Fruit fly (Drosophila melanogaster) whole organism, embryonic: Measurements from ENCODE around the gene CG15170.

Source experiments
- Awh ChIP-seq: fragments of 200-800 bp; sonication (Bioruptor generic); IDR thresholded peaks from 2 replicates; pipeline ENCODE4, ENCODE4 v1.3.6; 2022; ENCODE audit warnings: missing biosample characterization, missing genetic modification characterization
- Blimp-1 ChIP-seq: fragments of 200-800 bp; sonication (Bioruptor generic); optimal IDR thresholded peaks from 3 replicates; lab custom pipeline; 2018; ENCODE audit warnings: missing biosample characterization, missing genetic modification characterization, mild to moderate bottlenecking, moderate library complexity, missing genetic modification reagents
- CG10431 ChIP-seq: fragments of 200-800 bp; sonication (Bioruptor generic); optimal IDR thresholded peaks from 3 replicates; lab custom pipeline; 2018; ENCODE audit warnings: missing biosample characterization, mild to moderate bottlenecking, missing genetic modification characterization
- CG10543 ChIP-seq: fragments of 200-800 bp; sonication (Bioruptor generic); optimal IDR thresholded peaks from 3 replicates; lab custom pipeline; 2017; ENCODE audit warnings: missing biosample characterization, mild to moderate bottlenecking, missing genetic modification characterization, moderate library complexity
- CG10979 ChIP-seq: fragments of 200-800 bp; sonication (Bioruptor generic); optimal IDR thresholded peaks from 2 replicates; lab custom pipeline; 2018; ENCODE audit warnings: missing biosample characterization, mild to moderate bottlenecking, missing genetic modification characterization, moderate library complexity
- CG12071 ChIP-seq: fragments of 200-800 bp; sonication (Bioruptor generic); optimal IDR thresholded peaks from 3 replicates; lab custom pipeline; 2018; ENCODE audit warnings: missing biosample characterization, mild to moderate bottlenecking, missing genetic modification characterization
- CG12236 ChIP-seq: fragments of 200-800 bp; sonication (Bioruptor generic); optimal IDR thresholded peaks from 2 replicates; lab custom pipeline; 2016; ENCODE audit warnings: missing biosample characterization, missing genetic modification characterization
- CG13287 ChIP-seq: fragments of 200-800 bp; sonication (Bioruptor generic); IDR thresholded peaks from 2 replicates; pipeline ENCODE4 v1.3.6; 2022; ENCODE audit warnings: missing biosample characterization, missing genetic modification characterization; ENCODE audit not compliant: partially characterized antibody
- CG14050 ChIP-seq: fragments of 200-800 bp; sonication (Bioruptor generic); IDR thresholded peaks from 3 replicates; pipeline ENCODE4 v1.3.6; 2022; ENCODE audit warnings: missing biosample characterization, missing genetic modification characterization
- CG15073 ChIP-seq: fragments of 200-800 bp; sonication (Bioruptor generic); optimal IDR thresholded peaks from 2 replicates; lab custom pipeline; 2016; ENCODE audit warnings: missing biosample characterization, missing genetic modification characterization
- CG15696 ChIP-seq: fragments of 200-800 bp; sonication (Bioruptor generic); optimal IDR thresholded peaks from 2 replicates; lab custom pipeline; 2019; ENCODE audit warnings: missing biosample characterization, mild to moderate bottlenecking, missing genetic modification characterization, moderate library complexity
- CG1602 ChIP-seq: fragments of 200-800 bp; sonication (Bioruptor generic); optimal IDR thresholded peaks from 3 replicates; lab custom pipeline; 2016; ENCODE audit warnings: missing biosample characterization, missing genetic modification characterization
- CG18764 ChIP-seq: fragments of 200-800 bp; sonication (Bioruptor generic); optimal IDR thresholded peaks from 3 replicates; lab custom pipeline; 2016; ENCODE audit warnings: missing biosample characterization, missing genetic modification characterization
- CG30431 ChIP-seq: fragments of 200-800 bp; sonication (Bioruptor generic); optimal IDR thresholded peaks from 2 replicates; lab custom pipeline; 2017; ENCODE audit warnings: missing biosample characterization, missing genetic modification characterization
- CG32532 ChIP-seq: fragments of 200-800 bp; sonication (Bioruptor generic); IDR thresholded peaks from 2 replicates; pipeline ENCODE4 v1.3.6; 2022; ENCODE audit warnings: missing biosample characterization, missing genetic modification characterization
- CG4617 ChIP-seq: fragments of 200-800 bp; sonication (Bioruptor generic); optimal IDR thresholded peaks from 3 replicates; lab custom pipeline; 2016; ENCODE audit warnings: missing biosample characterization, missing genetic modification characterization, borderline replicate concordance
- CG6683 ChIP-seq: fragments of 200-800 bp; sonication (Bioruptor generic); optimal IDR thresholded peaks from 2 replicates; lab custom pipeline; 2017; ENCODE audit warnings: missing biosample characterization, mild to moderate bottlenecking, missing genetic modification characterization, missing genetic modification reagents
- CG9817 ChIP-seq: fragments of 200-800 bp; sonication (Bioruptor generic); optimal IDR thresholded peaks from 2 replicates; lab custom pipeline; 2018; ENCODE audit warnings: missing biosample characterization, mild to moderate bottlenecking, missing genetic modification characterization, moderate library complexity
- CoRest ChIP-seq: fragments of 200-800 bp; sonication (Bioruptor generic); optimal IDR thresholded peaks from 3 replicates; lab custom pipeline; 2018; ENCODE audit warnings: missing biosample characterization, mild to moderate bottlenecking, missing genetic modification characterization, moderate library complexity
- ERR ChIP-seq: fragments of 200-800 bp; sonication (Bioruptor generic); optimal IDR thresholded peaks from 2 replicates; lab custom pipeline; 2016; ENCODE audit warnings: missing biosample characterization, missing genetic modification characterization
- H15 ChIP-seq: fragments of 200-800 bp; sonication (Bioruptor generic); IDR thresholded peaks from 3 replicates; pipeline ENCODE4 v1.3.6; 2022; ENCODE audit warnings: missing biosample characterization, missing genetic modification characterization
- H2.0 ChIP-seq: fragments of 200-800 bp; sonication (Bioruptor generic); IDR thresholded peaks from 2 replicates; pipeline ENCODE4 v1.3.6; 2022; ENCODE audit warnings: missing biosample characterization, missing genetic modification characterization
- MESR4 ChIP-seq: fragments of 200-800 bp; sonication (Bioruptor generic); optimal IDR thresholded peaks from 2 replicates; lab custom pipeline; 2018; ENCODE audit warnings: missing biosample characterization, mild to moderate bottlenecking, missing genetic modification characterization, moderate library complexity
- Oli ChIP-seq: fragments of 200-800 bp; sonication (Bioruptor generic); optimal IDR thresholded peaks from 2 replicates; lab custom pipeline; 2018; ENCODE audit warnings: missing biosample characterization, mild to moderate bottlenecking, missing genetic modification characterization, moderate library complexity
- Ravus ChIP-seq: fragments of 200-800 bp; sonication (Bioruptor generic); IDR thresholded peaks from 2 replicates; pipeline ENCODE4 v1.3.6; 2022; ENCODE audit warnings: missing biosample characterization, missing genetic modification characterization
- Side ChIP-seq: fragments of 200-800 bp; sonication (Bioruptor generic); optimal IDR thresholded peaks from 2 replicates; lab custom pipeline; 2016; ENCODE audit warnings: missing biosample characterization, missing genetic modification characterization
- Six4 ChIP-seq: fragments of 200-800 bp; sonication (Bioruptor generic); optimal IDR thresholded peaks from 2 replicates; lab custom pipeline; 2016; ENCODE audit warnings: missing biosample characterization, missing genetic modification characterization
- btn ChIP-seq: fragments of 200-800 bp; sonication (Bioruptor generic); optimal IDR thresholded peaks from 2 replicates; lab custom pipeline; 2016; ENCODE audit warnings: missing biosample characterization, missing genetic modification characterization
- caup ChIP-seq: fragments of 200-800 bp; sonication (Bioruptor generic); optimal IDR thresholded peaks from 3 replicates; lab custom pipeline; 2017; ENCODE audit warnings: missing biosample characterization, mild to moderate bottlenecking, missing genetic modification characterization, moderate library complexity; ENCODE audit not compliant: severe bottlenecking
- da ChIP-seq: fragments of 200-800 bp; sonication (Bioruptor generic); optimal IDR thresholded peaks from 2 replicates; lab custom pipeline; 2016; ENCODE audit warnings: missing biosample characterization, missing genetic modification characterization
- dmrt11E ChIP-seq: fragments of 200-800 bp; sonication (Bioruptor generic); optimal IDR thresholded peaks from 3 replicates; lab custom pipeline; 2018; ENCODE audit warnings: missing biosample characterization, mild to moderate bottlenecking, missing genetic modification characterization, moderate library complexity
- dysf ChIP-seq: fragments of 200-800 bp; sonication (Bioruptor generic); IDR thresholded peaks from 3 replicates; pipeline ENCODE4 v1.3.6; 2022; ENCODE audit warnings: missing biosample characterization, missing genetic modification characterization
- eyg ChIP-seq: fragments of 200-800 bp; sonication (Bioruptor generic); optimal IDR thresholded peaks from 3 replicates; lab custom pipeline; 2016; ENCODE audit warnings: missing biosample characterization, missing genetic modification characterization
- fd102C ChIP-seq: fragments of 200-800 bp; sonication (Bioruptor generic); optimal IDR thresholded peaks from 2 replicates; lab custom pipeline; 2018; ENCODE audit warnings: missing biosample characterization, mild to moderate bottlenecking, missing genetic modification characterization, moderate library complexity
- grau ChIP-seq: fragments of 200-800 bp; optimal IDR thresholded peaks from 3 replicates; lab custom pipeline; 2019; ENCODE audit warnings: missing biosample characterization, mild to moderate bottlenecking, missing genetic modification characterization, moderate library complexity
- gsb-n ChIP-seq: fragments of 200-800 bp; sonication (Bioruptor generic); optimal IDR thresholded peaks from 3 replicates; lab custom pipeline; 2018; ENCODE audit warnings: missing biosample characterization, mild to moderate bottlenecking, missing genetic modification characterization
- hb ChIP-seq: fragments of 200-800 bp; sonication (Bioruptor generic); IDR thresholded peaks from 3 replicates; pipeline ENCODE4 v1.3.6; 2022; ENCODE audit warnings: missing biosample characterization, missing genetic modification characterization; ENCODE audit not compliant: partially characterized antibody
- hth ChIP-seq: fragments of >200 bp; optimal IDR thresholded peaks from 2 replicates; lab custom pipeline; 2017; ENCODE audit warnings: inconsistent platforms
- jing ChIP-seq: fragments of 200-800 bp; sonication (Bioruptor generic); optimal IDR thresholded peaks from 2 replicates; lab custom pipeline; 2018; ENCODE audit warnings: missing biosample characterization, mild to moderate bottlenecking, missing genetic modification characterization
- lab ChIP-seq: fragments of 200-800 bp; sonication (Bioruptor generic); optimal IDR thresholded peaks from 3 replicates; lab custom pipeline; 2017; ENCODE audit warnings: missing biosample characterization, missing genetic modification characterization, mild to moderate bottlenecking, moderate library complexity, missing genetic modification reagents
- nau ChIP-seq: fragments of 200-800 bp; sonication (Bioruptor generic); optimal IDR thresholded peaks from 3 replicates; lab custom pipeline; 2017; ENCODE audit warnings: missing biosample characterization, mild to moderate bottlenecking, missing genetic modification characterization, missing genetic modification reagents
- prd ChIP-seq, 3 experiments: fragments of >200 bp in 2 of 3; fragments of 200-800 bp in 1 of 3; sonication (Bioruptor generic) in 1 of 3; optimal IDR thresholded peaks in 2 of 3; IDR thresholded peaks in 1 of 3; 2 replicates in 2 of 3; 3 replicates in 1 of 3; pipeline versions ENCODE4 v1.3.6 to Lab custom; 2017 to 2022; ENCODE audit warnings: missing biosample characterization in 1 of 3, missing genetic modification characterization in 1 of 3
- ranshi ChIP-seq: fragments of 200-800 bp; sonication (Bioruptor generic); IDR thresholded peaks from 2 replicates; pipeline ENCODE4 v1.3.6; 2022; ENCODE audit warnings: missing biosample characterization, missing genetic modification characterization
- row ChIP-seq: fragments of 200-800 bp; sonication (Bioruptor generic); IDR thresholded peaks from 3 replicates; pipeline ENCODE4 v1.3.6; 2022; ENCODE audit warnings: missing biosample characterization, missing genetic modification characterization
- sens ChIP-seq: fragments of 200-800 bp; sonication (Bioruptor generic); peaks from one replicate; lab custom pipeline; 2016; ENCODE audit warnings: missing biosample characterization, missing genetic modification characterization
- sisA ChIP-seq: fragments of 200-800 bp; sonication (Bioruptor generic); IDR thresholded peaks from 2 replicates; pipeline ENCODE4 v1.3.6; 2022; ENCODE audit warnings: missing biosample characterization, missing genetic modification characterization
- slbo ChIP-seq: fragments of 200-800 bp; sonication (Bioruptor generic); IDR thresholded peaks from 2 replicates; pipeline ENCODE4 v1.3.6; 2022; ENCODE audit warnings: missing biosample characterization, missing genetic modification characterization
- tap ChIP-seq: fragments of 200-800 bp; optimal IDR thresholded peaks from 3 replicates; lab custom pipeline; 2019; ENCODE audit warnings: missing biosample characterization, mild to moderate bottlenecking, missing genetic modification characterization, moderate library complexity

Gene CG15170

dm6 chr2L:19014032-19014880, 24.2 kb upstream of the CG15170 start (continued):
- TF ChIP-seq CG15073 (GFP tag; lab: Kevin White, UChicago) = no peak
- TF ChIP-seq CG30431 (GFP tag; lab: Kevin White, UChicago) = peak; percentile 12
- no peak for TF ChIP-seq hth
- TF ChIP-seq slbo (GFP tag; lab: Robert Waterston, UW) = peak; percentile 58
- peak; percentile 36 for TF ChIP-seq CG1602 (GFP tag; lab: Kevin White, UChicago)
- no peak for TF ChIP-seq CG4617 (GFP tag; lab: Kevin White, UChicago)
- no peak for TF ChIP-seq btn (GFP tag; lab: Kevin White, UChicago)
- TF ChIP-seq CG32532 (GFP tag; lab: Robert Waterston, UW) = peak; percentile 42; the same call in 1 of the 2 replicates
- peak; percentile 70 for TF ChIP-seq Blimp-1 (GFP tag; lab: Kevin White, UChicago)
- peak; percentile 62 for TF ChIP-seq tap (tag; lab: Kevin White, UChicago)
- TF ChIP-seq prd (optimal IDR thresholded peaks at IDR 0.05; lab: Kevin White, UChicago) = no peak
- peak; percentile 74 for TF ChIP-seq prd (GFP tag; IDR thresholded peaks at IDR 0.05; lab: Robert Waterston, UW)
- no peak for TF ChIP-seq Six4 (GFP tag; lab: Kevin White, UChicago)
- 0 out of 2 replicates have a peak, but pooled peaks have one; percentile 29 for TF ChIP-seq H2.0 (GFP tag; lab: Robert Waterston, UW)
- TF ChIP-seq CG18764 (GFP tag; lab: Kevin White, UChicago) = peak; percentile 24
- peak; percentile 76 for TF ChIP-seq Oli
- no peak for TF ChIP-seq dmrt11E (tag; lab: Kevin White, UChicago)
- TF ChIP-seq Ravus (GFP tag; lab: Robert Waterston, UW) = no peak
- TF ChIP-seq dysf (GFP tag; lab: Robert Waterston, UW) = peak; percentile 79
- TF ChIP-seq ranshi = peak; percentile 51; the same call in 1 of the 2 replicates
- 0 out of 3 replicates have a peak, but pooled peaks have one; percentile 16 for TF ChIP-seq H15 (GFP tag; lab: Robert Waterston, UW)
- no peak for TF ChIP-seq eyg
- TF ChIP-seq da = no peak
- peak; percentile 56 for TF ChIP-seq nau
- no peak for TF ChIP-seq CG12071 (GFP tag; lab: Kevin White, UChicago)
- TF ChIP-seq CG10431 (GFP tag; lab: Kevin White, UChicago) = peak; percentile 37
- no peak for TF ChIP-seq CG13287 (GFP tag; lab: Robert Waterston, UW)
- no peak for TF ChIP-seq MESR4 (GFP tag; lab: Kevin White, UChicago)
- no peak for TF ChIP-seq ERR (GFP tag; lab: Kevin White, UChicago)
- TF ChIP-seq lab (GFP tag; lab: Kevin White, UChicago) = peak; percentile 90
- peak; percentile 73 for TF ChIP-seq sisA
- TF ChIP-seq CG15696 (tag; lab: Kevin White, UChicago) = peak; percentile 26
- peak; percentile 72 for TF ChIP-seq CG10543 (GFP tag; lab: Kevin White, UChicago)
- no peak for TF ChIP-seq CG12236 (GFP tag; lab: Kevin White, UChicago)
- TF ChIP-seq Awh (GFP tag; lab: Robert Waterston, UW) = 0 out of 2 replicates have a peak, but pooled peaks have one; percentile 10
- peak; percentile 4 for TF ChIP-seq jing (GFP tag; lab: Kevin White, UChicago)
- no peak for TF ChIP-seq Side
- TF ChIP-seq hb (GFP tag; lab: Robert Waterston, UW) = no peak
- TF ChIP-seq sens (GFP tag; lab: Kevin White, UChicago) = peak; percentile 80
- peak; percentile 66 for TF ChIP-seq CG9817
- TF ChIP-seq gsb-n (tag; lab: Kevin White, UChicago) = peak; percentile 46
- TF ChIP-seq CG10979 (tag; lab: Kevin White, UChicago) = peak; percentile 69
- peak; percentile 82 for TF ChIP-seq row (GFP tag; lab: Robert Waterston, UW)
- TF ChIP-seq CG14050 (GFP tag; lab: Robert Waterston, UW) = peak; percentile 13; the same call in 1 of the 3 replicates
- TF ChIP-seq caup (GFP tag; lab: Kevin White, UChicago) = peak; percentile 83
- peak; percentile 74 for TF ChIP-seq CG6683 (GFP tag; lab: Kevin White, UChicago)
- TF ChIP-seq grau = peak; percentile 85
- peak; percentile 83 for TF ChIP-seq CoRest (tag; lab: Kevin White, UChicago)
- TF ChIP-seq fd102C (GFP tag; lab: Kevin White, UChicago) = no peak
